Worm (Caenorhabditis elegans) whole organism, young adult: ENCODE data around the gene W09C2.7.

ENCODE experiments used
- B0261.1 ChIP-seq: sonication (generic microtip); optimal IDR thresholded peaks from 2 replicates; lab custom pipeline; 2016; ENCODE audit warnings: mild to moderate bottlenecking, missing genetic modification characterization, moderate library complexity, missing compliant biosample characterization
- C17E4.6 ChIP-seq: fragments of 200-800 bp; sonication (Bioruptor generic); IDR thresholded peaks from 2 replicates; pipeline ENCODE4 v1.3.6; 2022; ENCODE audit warnings: missing genetic modification reagents, missing genetic modification characterization, missing compliant biosample characterization
- F10E7.11 ChIP-seq: sonication (generic microtip); optimal IDR thresholded peaks from 2 replicates; lab custom pipeline; 2017; ENCODE audit warnings: mild to moderate bottlenecking, missing genetic modification characterization, moderate library complexity, missing compliant biosample characterization
- F22D6.2 ChIP-seq: sonication (generic microtip); optimal IDR thresholded peaks from 2 replicates; lab custom pipeline; 2016; ENCODE audit warnings: mild to moderate bottlenecking, missing genetic modification characterization, missing compliant biosample characterization
- F23B12.7 ChIP-seq: sonication (generic microtip); optimal IDR thresholded peaks from 2 replicates; lab custom pipeline; 2017; ENCODE audit warnings: missing genetic modification characterization, mild to moderate bottlenecking, missing compliant biosample characterization, antibody characterized with exemption, moderate library complexity; ENCODE audit not compliant: insufficient read depth
- F33H1.4 ChIP-seq: fragments of 200-800 bp; sonication (Bioruptor generic); IDR thresholded peaks from 2 replicates; pipeline ENCODE4 v1.3.6; 2022; ENCODE audit warnings: missing genetic modification reagents, missing genetic modification characterization, missing compliant biosample characterization
- K11D2.4 ChIP-seq: fragments of 200-800 bp; sonication (Bioruptor generic); IDR thresholded peaks from 2 replicates; pipeline ENCODE4 v1.3.6; 2022; ENCODE audit warnings: missing genetic modification reagents, missing genetic modification characterization, missing compliant biosample characterization
- Y53G8AR.9 ChIP-seq: fragments of 200-800 bp; sonication (Bioruptor generic); conservative IDR thresholded peaks from 2 replicates; pipeline ENCODE4 v1.3.6; 2022; ENCODE audit warnings: missing genetic modification reagents, missing genetic modification characterization, missing compliant biosample characterization
- Y56A3A.18 ChIP-seq: fragments of 200-800 bp; sonication (Bioruptor generic); IDR thresholded peaks from 2 replicates; pipeline ENCODE4 v1.3.6; 2022; ENCODE audit warnings: missing genetic modification reagents, missing genetic modification characterization, missing compliant biosample characterization
- ZK185.1 ChIP-seq: sonication (generic microtip); optimal IDR thresholded peaks from 2 replicates; lab custom pipeline; 2016; ENCODE audit warnings: mild to moderate bottlenecking, missing genetic modification characterization, missing compliant biosample characterization; ENCODE audit not compliant: poor library complexity, severe bottlenecking
- akir-1 ChIP-seq: fragments of 200-800 bp; sonication (Bioruptor generic); optimal IDR thresholded peaks from 2 replicates; lab custom pipeline; 2018; ENCODE audit warnings: mild to moderate bottlenecking, missing genetic modification characterization, moderate library complexity, missing compliant biosample characterization
- attf-5 ChIP-seq: fragments of 200-800 bp; sonication (Bioruptor generic); optimal IDR thresholded peaks from 2 replicates; lab custom pipeline; 2018; ENCODE audit warnings: mild to moderate bottlenecking, missing genetic modification characterization, missing compliant biosample characterization
- attf-6 ChIP-seq: fragments of 200-800 bp; sonication (Bioruptor generic); IDR thresholded peaks from 2 replicates; pipeline ENCODE4 v1.3.6; 2022; ENCODE audit warnings: missing genetic modification reagents, missing genetic modification characterization, missing compliant biosample characterization
- ccch-3 ChIP-seq: fragments of 200-800 bp; sonication (Bioruptor generic); optimal IDR thresholded peaks from 2 replicates; lab custom pipeline; 2018; ENCODE audit warnings: mild to moderate bottlenecking, missing genetic modification characterization, missing compliant biosample characterization
- cebp-1 ChIP-seq, 2 experiments: fragments of 200-800 bp in 1 of 2; sonication (Bioruptor generic) in 1 of 2; sonication (generic microtip) in 1 of 2; IDR thresholded peaks in 1 of 2; optimal IDR thresholded peaks in 1 of 2; 2 replicates each; pipeline versions ENCODE4 v1.3.6 to Lab custom; 2017 to 2022; ENCODE audit warnings: missing compliant biosample characterization in 2 of 2, missing genetic modification characterization in 2 of 2, mild to moderate bottlenecking in 1 of 2, missing genetic modification reagents in 1 of 2, moderate library complexity in 1 of 2
- cebp-2 ChIP-seq: fragments of 200-800 bp; sonication (Bioruptor generic); IDR thresholded peaks from 2 replicates; pipeline ENCODE4 v1.3.6; 2022; ENCODE audit warnings: missing genetic modification characterization, missing compliant biosample characterization
- ceh-100 ChIP-seq: fragments of 200-800 bp; sonication (Bioruptor generic); IDR thresholded peaks from 2 replicates; pipeline ENCODE4 v1.3.6; 2022; ENCODE audit warnings: missing genetic modification reagents, missing genetic modification characterization, missing compliant biosample characterization
- ceh-40 ChIP-seq: fragments of 200-800 bp; sonication (Bioruptor generic); IDR thresholded peaks from 2 replicates; pipeline ENCODE4 v1.3.6; 2022; ENCODE audit warnings: missing genetic modification characterization, missing compliant biosample characterization
- ceh-91 ChIP-seq: fragments of 200-800 bp; sonication (Bioruptor generic); IDR thresholded peaks from 2 replicates; pipeline ENCODE4 v1.3.6; 2022; ENCODE audit warnings: missing genetic modification reagents, missing genetic modification characterization, missing compliant biosample characterization
- dpl-1 ChIP-seq: fragments of 150-350 bp; optimal IDR thresholded peaks from 2 replicates; lab custom pipeline; 2014; ENCODE audit warnings: missing biosample characterization, missing genetic modification reagents, missing genetic modification characterization
- egrh-3 ChIP-seq: fragments of 200-800 bp; sonication (Bioruptor generic); IDR thresholded peaks from 2 replicates; pipeline ENCODE4 v1.3.6; 2022; ENCODE audit warnings: missing genetic modification reagents, missing genetic modification characterization, missing compliant biosample characterization
- ekl-4 ChIP-seq: fragments of 200-800 bp; sonication (Bioruptor generic); IDR thresholded peaks from 2 replicates; pipeline ENCODE4 v1.3.6; 2022; ENCODE audit warnings: missing genetic modification reagents, missing genetic modification characterization, missing compliant biosample characterization
- gei-17 ChIP-seq: fragments of 200-800 bp; sonication (Bioruptor generic); optimal IDR thresholded peaks from 2 replicates; lab custom pipeline; 2018; ENCODE audit warnings: mild to moderate bottlenecking, missing genetic modification characterization, missing compliant biosample characterization
- him-1 ChIP-seq: sonication (generic microtip); optimal IDR thresholded peaks from 2 replicates; lab custom pipeline; 2016; ENCODE audit warnings: missing genotype, missing genetic modification reagents, missing genetic modification characterization, missing compliant biosample characterization
- lag-1 ChIP-seq: fragments of 200-800 bp; sonication (Bioruptor generic); IDR thresholded peaks from 2 replicates; pipeline ENCODE4 v1.3.6; 2022; ENCODE audit warnings: missing genetic modification reagents, missing genetic modification characterization, missing compliant biosample characterization
- lin-26 ChIP-seq: fragments of 200-800 bp; sonication (Bioruptor generic); IDR thresholded peaks from 2 replicates; pipeline ENCODE4 v1.3.6; 2022; ENCODE audit warnings: missing genetic modification reagents, missing genetic modification characterization, missing compliant biosample characterization
- lsl-1 ChIP-seq: fragments of 200-800 bp; sonication (Bioruptor generic); optimal IDR thresholded peaks from 2 replicates; lab custom pipeline; 2018; ENCODE audit warnings: mild to moderate bottlenecking, missing genetic modification characterization, moderate library complexity, missing compliant biosample characterization
- madf-10 ChIP-seq: sonication (generic microtip); optimal IDR thresholded peaks from 2 replicates; lab custom pipeline; 2016; ENCODE audit warnings: mild to moderate bottlenecking, missing genetic modification characterization, missing compliant biosample characterization
- madf-3 ChIP-seq: fragments of 200-800 bp; sonication (Bioruptor generic); IDR thresholded peaks from 2 replicates; pipeline ENCODE4 v1.3.6; 2022; ENCODE audit warnings: missing genetic modification reagents, missing genetic modification characterization, missing compliant biosample characterization
- nhr-80 ChIP-seq: sonication (generic microtip); optimal IDR thresholded peaks from 2 replicates; lab custom pipeline; 2016; ENCODE audit warnings: missing genetic modification characterization, missing compliant biosample characterization
- rcor-1 ChIP-seq: fragments of 200-800 bp; sonication (Bioruptor generic); IDR thresholded peaks from 2 replicates; pipeline ENCODE4 v1.3.6; 2022; ENCODE audit warnings: missing genetic modification reagents, missing genetic modification characterization, missing compliant biosample characterization
- rpc-1 ChIP-seq, 2 experiments: fragments of 150-350 bp in 1 of 2; sonication (generic microtip) in 1 of 2; optimal IDR thresholded peaks; 2 replicates each; lab custom pipeline; 2014 to 2018; ENCODE audit warnings: missing biosample characterization in 1 of 2, missing genetic modification characterization in 1 of 2, missing genetic modification reagents in 1 of 2, missing genotype in 1 of 2
- sdz-38 ChIP-seq: sonication (generic microtip); optimal IDR thresholded peaks from 2 replicates; lab custom pipeline; 2016; ENCODE audit warnings: missing genotype, missing genetic modification characterization, missing compliant biosample characterization
- tbx-9 ChIP-seq: sonication (generic microtip); optimal IDR thresholded peaks from 2 replicates; lab custom pipeline; 2016; ENCODE audit warnings: borderline replicate concordance, missing genetic modification characterization, inconsistent platforms, missing compliant biosample characterization
- unc-130 ChIP-seq: sonication (generic microtip); optimal IDR thresholded peaks from 2 replicates; lab custom pipeline; 2016; ENCODE audit warnings: missing genetic modification reagents, missing genetic modification characterization, missing compliant biosample characterization
- unc-62 ChIP-seq: fragments of 150-350 bp; optimal IDR thresholded peaks from 2 replicates; lab custom pipeline; 2014; ENCODE audit warnings: missing biosample characterization, missing genetic modification reagents, missing genetic modification characterization
- zfh-2 ChIP-seq: fragments of 200-800 bp; sonication (Bioruptor generic); conservative IDR thresholded peaks from 2 replicates; pipeline ENCODE4 v1.3.6; 2022; ENCODE audit warnings: missing genetic modification reagents, missing genetic modification characterization, missing compliant biosample characterization
- ztf-18 ChIP-seq: sonication (generic microtip); optimal IDR thresholded peaks from 2 replicates; lab custom pipeline; 2016; ENCODE audit warnings: missing genotype, mild to moderate bottlenecking, missing genetic modification characterization, missing compliant biosample characterization
- ztf-25 ChIP-seq: fragments of 200-800 bp; sonication (Bioruptor generic); IDR thresholded peaks from 2 replicates; pipeline ENCODE4 v1.3.6; 2022; ENCODE audit warnings: missing genetic modification reagents, missing genetic modification characterization, missing compliant biosample characterization
- ztf-26 ChIP-seq: sonication (generic microtip); optimal IDR thresholded peaks from 2 replicates; lab custom pipeline; 2017; ENCODE audit warnings: missing genetic modification characterization, missing compliant biosample characterization

Gene W09C2.7

ce11 chrIV:9632094-9632493 lies 9.9 kb upstream of the W09C2.7 start:
- TF ChIP-seq lsl-1, result no peak
- TF ChIP-seq ceh-40 (GFP tag; lab: Robert Waterston, UW), result no peak
- TF ChIP-seq rpc-1 (optimal IDR thresholded peaks at IDR 0.05; lab: Kevin White, UChicago), result no peak
- no peak for TF ChIP-seq rpc-1 (tag; optimal IDR thresholded peaks at IDR 0.05; lab: Kevin White, UChicago)
- TF ChIP-seq zfh-2 (GFP tag; lab: Robert Waterston, UW), result no peak
- TF ChIP-seq him-1 (tag; lab: Kevin White, UChicago), result no peak
- TF ChIP-seq gei-17 (GFP tag; lab: Kevin White, UChicago), result no peak
- TF ChIP-seq attf-5 (GFP tag; lab: Kevin White, UChicago), result no peak
- no peak for TF ChIP-seq ceh-100
- TF ChIP-seq ZK185.1, result no peak
- TF ChIP-seq sdz-38 (tag; lab: Kevin White, UChicago), result no peak
- TF ChIP-seq F10E7.11 (tag; lab: Kevin White, UChicago), result no peak
- TF ChIP-seq madf-3 (GFP tag; lab: Robert Waterston, UW), result no peak
- TF ChIP-seq tbx-9 (tag; lab: Kevin White, UChicago), result no peak
- TF ChIP-seq ceh-91 (GFP tag; lab: Robert Waterston, UW), result no peak

- no peak for TF ChIP-seq unc-62 (GFP tag; lab: Kevin White, UChicago)
- TF ChIP-seq lin-26, result 0 out of 2 replicates have a peak, but pooled peaks have one; percentile 12
These were observed 9.4 kb upstream of the W09C2.7 start for ce11 chrIV:9631579-9631978.

- TF ChIP-seq unc-130 (GFP tag; lab: Kevin White, UChicago) (no peak), akir-1 (no peak), F23B12.7 (tag; lab: Kevin White, UChicago) (no peak), ekl-4 (GFP tag; lab: Robert Waterston, UW) (no peak), attf-6 (no peak), C17E4.6 (GFP tag; lab: Robert Waterston, UW) (no peak), dpl-1 (no peak), Y56A3A.18 (GFP tag; lab: Robert Waterston, UW) (no peak), Y53G8AR.9 (GFP tag; lab: Robert Waterston, UW) (no peak), ceh-91 (GFP tag; lab: Robert Waterston, UW) (no peak), ztf-25 (GFP tag; lab: Robert Waterston, UW) (no peak), B0261.1 (tag; lab: Kevin White, UChicago) (no peak), cebp-2 (GFP tag; lab: Robert Waterston, UW) (no peak), madf-10 (no peak), lag-1 (GFP tag; lab: Robert Waterston, UW) (no peak), F33H1.4 (GFP tag; lab: Robert Waterston, UW) (no peak), tbx-9 (tag; lab: Kevin White, UChicago) (no peak)
These were observed 4.9 kb upstream of the W09C2.7 start for ce11 chrIV:9627033-9627432.

ce11 chrIV:9625829-9626228 lies 3.7 kb upstream of the W09C2.7 start:
- peak; percentile 3 for TF ChIP-seq attf-5 (GFP tag; lab: Kevin White, UChicago)
- TF ChIP-seq F23B12.7 (tag; lab: Kevin White, UChicago), result no peak
- TF ChIP-seq ztf-26, result no peak
- peak; percentile 36 for TF ChIP-seq nhr-80 (tag; lab: Kevin White, UChicago)
- no peak for TF ChIP-seq rcor-1 (GFP tag; lab: Robert Waterston, UW)
- TF ChIP-seq madf-3 (GFP tag; lab: Robert Waterston, UW), result no peak
- no peak for TF ChIP-seq ztf-18 (tag; lab: Kevin White, UChicago)
- TF ChIP-seq egrh-3 (GFP tag; lab: Robert Waterston, UW), result no peak
- no peak for TF ChIP-seq K11D2.4 (GFP tag; lab: Robert Waterston, UW)
- no peak for TF ChIP-seq zfh-2 (GFP tag; lab: Robert Waterston, UW)
- TF ChIP-seq F22D6.2 (tag; lab: Kevin White, UChicago), result no peak
- TF ChIP-seq ccch-3, result no peak
- no peak for TF ChIP-seq cebp-1 (GFP tag; IDR thresholded peaks at IDR 0.05; lab: Robert Waterston, UW)
- peak; percentile 3 for TF ChIP-seq cebp-1 (tag; optimal IDR thresholded peaks at IDR 0.05; lab: Kevin White, UChicago)
